Comparison of ENCODE assay signal across 1 fruit fly cellular context in the genomic region with DNA sequence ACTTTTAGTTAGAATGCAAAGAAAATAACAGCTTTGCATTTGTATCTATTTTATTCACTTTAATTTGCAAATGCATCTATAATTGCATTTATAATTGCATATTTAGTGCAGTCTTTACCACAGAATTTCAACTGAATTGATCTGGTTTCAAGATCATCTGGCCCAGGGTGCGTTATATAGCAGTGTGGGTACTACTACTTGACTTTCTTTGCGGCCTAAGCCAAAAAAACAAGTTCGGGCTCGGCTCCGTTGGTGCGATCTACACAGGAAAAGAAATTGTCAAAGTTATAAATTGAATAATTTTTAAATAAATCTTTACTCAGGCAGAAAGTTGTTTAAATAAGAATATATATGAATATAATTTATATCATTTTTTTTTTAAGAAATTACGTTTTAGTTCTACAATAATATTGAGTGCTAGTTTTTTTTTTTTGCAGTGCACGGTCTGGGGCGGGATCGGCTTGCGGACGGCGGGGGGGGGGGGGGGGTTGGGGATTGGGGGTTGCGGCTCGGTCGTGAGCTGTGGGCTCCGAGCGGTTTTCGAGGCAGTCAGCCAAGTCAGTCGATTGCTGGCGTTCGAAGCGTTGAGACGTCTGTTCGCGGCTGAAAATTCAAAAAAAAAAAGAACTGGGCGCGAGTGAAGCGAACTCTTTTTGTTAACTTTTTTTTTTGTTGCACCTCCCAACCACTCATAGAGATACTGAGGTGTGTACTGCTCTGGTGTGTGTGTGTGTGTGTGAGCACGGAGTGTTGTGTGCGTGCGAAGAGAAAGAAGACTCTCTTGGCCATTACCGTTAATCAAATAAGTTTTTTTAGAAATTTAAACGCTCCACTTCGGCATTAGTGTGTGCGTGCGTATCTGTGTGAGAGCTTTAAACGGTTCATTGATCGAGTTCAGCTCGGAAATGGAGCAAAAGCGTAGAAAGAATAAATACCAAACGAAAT.
A peak's percentile ranks its signal among the peaks of the same experiment; 100 is the strongest.
TF ChIP-seq lines count a peak whose summit lies in the region.

No protein-coding gene starts in this region.

TF ChIP-seq in whole organism, embryonic, 481 proteins besides CTCF, POLR2A, EP300 and RAD21 (continued from another document and continues in another):
- peak; percentile 68 for TF ChIP-seq grn (GFP tag; optimal IDR thresholded peaks at IDR 0.05; lab: Kevin White, UChicago)
- no peak for TF ChIP-seq TFAM (GFP tag; optimal IDR thresholded peaks at IDR 0.05; lab: Kevin White, UChicago)
- TF ChIP-seq CG3407 (GFP tag; optimal IDR thresholded peaks at IDR 0.05; lab: Kevin White, UChicago), result peak; percentile 63
- peak; percentile 23 for TF ChIP-seq Max (GFP tag; optimal IDR thresholded peaks at IDR 0.05; lab: Kevin White, UChicago)
- peak; percentile 73 for TF ChIP-seq CG13775 (GFP tag; optimal IDR thresholded peaks at IDR 0.05; lab: Kevin White, UChicago)
- peak; percentile 48 for TF ChIP-seq Atf-2 (GFP tag; optimal IDR thresholded peaks at IDR 0.05; lab: Kevin White, UChicago)
- TF ChIP-seq Bteb2 (GFP tag; optimal IDR thresholded peaks at IDR 0.05; lab: Kevin White, UChicago), result no peak
- peak; percentile 74 for TF ChIP-seq CG7372 (GFP tag; IDR thresholded peaks at IDR 0.05; lab: Robert Waterston, UW)
- TF ChIP-seq otp (GFP tag; IDR thresholded peaks at IDR 0.05; lab: Robert Waterston, UW), result no peak; the same call in 1 of the 3 replicates
- TF ChIP-seq CG7928 (GFP tag; optimal IDR thresholded peaks at IDR 0.05; lab: Kevin White, UChicago), result peak; percentile 28
- peak; percentile 32 for TF ChIP-seq CG4707 (GFP tag; optimal IDR thresholded peaks at IDR 0.05; lab: Kevin White, UChicago)
- no peak for TF ChIP-seq Doc3 (GFP tag; IDR thresholded peaks at IDR 0.05; lab: Robert Waterston, UW; ENCODE audit: partially characterized antibody)
- peak; percentile 75 for TF ChIP-seq Ssrp (tag; optimal IDR thresholded peaks at IDR 0.05; lab: Kevin White, UChicago)
- peak; percentile 77; the same call in 1 of the 2 replicates for TF ChIP-seq al (GFP tag; IDR thresholded peaks at IDR 0.05; lab: Robert Waterston, UW)
- peak; percentile 63; the same call in 2 of the 3 replicates for TF ChIP-seq CG7357 (GFP tag; IDR thresholded peaks at IDR 0.05; lab: Robert Waterston, UW)
- TF ChIP-seq abd-A (tag; optimal IDR thresholded peaks at IDR 0.05; lab: Kevin White, UChicago), result peak; percentile 30
- no peak for TF ChIP-seq vfl (GFP tag; optimal IDR thresholded peaks at IDR 0.05; lab: Kevin White, UChicago)
- no peak for TF ChIP-seq CG6791 (GFP tag; IDR thresholded peaks at IDR 0.05; lab: Robert Waterston, UW; ENCODE audit: partially characterized antibody)
- TF ChIP-seq dan (GFP tag; IDR thresholded peaks at IDR 0.05; lab: Robert Waterston, UW), result no peak
- peak; percentile 60 for TF ChIP-seq Spps (tag; optimal IDR thresholded peaks at IDR 0.05; lab: Kevin White, UChicago)
- peak in 1 of 3 experiments; percentile 37 for TF ChIP-seq Stat92E (GFP tag; optimal IDR thresholded peaks at IDR 0.05; lab: Kevin White, UChicago)
- TF ChIP-seq sd (tag; optimal IDR thresholded peaks at IDR 0.05; lab: Kevin White, UChicago), result no peak
- TF ChIP-seq CG32767 (GFP tag; IDR thresholded peaks at IDR 0.05; lab: Robert Waterston, UW), result peak; percentile 74
- peak; percentile 11 to 28 for TF ChIP-seq Trl (optimal IDR thresholded peaks at IDR 0.05; lab: Kevin White, UChicago)
- TF ChIP-seq Trl (GFP tag; optimal IDR thresholded peaks at IDR 0.05; lab: Kevin White, UChicago), result no peak
- TF ChIP-seq Mrtf (GFP tag; IDR thresholded peaks at IDR 0.05; lab: Robert Waterston, UW), result peak; percentile 69; the same call in 2 of the 3 replicates
- no peak for TF ChIP-seq Ets97D (GFP tag; optimal IDR thresholded peaks at IDR 0.05; lab: Kevin White, UChicago)
- TF ChIP-seq Poxn (GFP tag; IDR thresholded peaks at IDR 0.05; lab: Robert Waterston, UW), result peak; percentile 52; the same call in 1 of the 2 replicates
- TF ChIP-seq CG9817 (tag; optimal IDR thresholded peaks at IDR 0.05; lab: Kevin White, UChicago), result peak; percentile 84
- peak; percentile 84 for TF ChIP-seq E2f1 (GFP tag; IDR thresholded peaks at IDR 0.05; lab: Robert Waterston, UW)
- TF ChIP-seq Ravus (GFP tag; IDR thresholded peaks at IDR 0.05; lab: Robert Waterston, UW), result peak; percentile 29
- TF ChIP-seq scrt (GFP tag; optimal IDR thresholded peaks at IDR 0.05; lab: Kevin White, UChicago), result peak; percentile 80
- peak; percentile 40; the same call in 1 of the 3 replicates for TF ChIP-seq C15 (GFP tag; IDR thresholded peaks at IDR 0.05; lab: Robert Waterston, UW)
- peak; percentile 4 for TF ChIP-seq Side (GFP tag; optimal IDR thresholded peaks at IDR 0.05; lab: Kevin White, UChicago)
- TF ChIP-seq Chrac-16 (GFP tag; optimal IDR thresholded peaks at IDR 0.05; lab: Kevin White, UChicago), result peak; percentile 44
- TF ChIP-seq Dref (GFP tag; IDR thresholded peaks at IDR 0.05; lab: Robert Waterston, UW), result peak; percentile 4; the same call in 1 of the 2 replicates
- peak; percentile 67 for TF ChIP-seq ssp (GFP tag; IDR thresholded peaks at IDR 0.05; lab: Robert Waterston, UW)
- TF ChIP-seq jing (GFP tag; optimal IDR thresholded peaks at IDR 0.05; lab: Kevin White, UChicago), result no peak
- no peak for TF ChIP-seq cad (GFP tag; optimal IDR thresholded peaks at IDR 0.05; lab: Kevin White, UChicago)
- peak; percentile 82 for TF ChIP-seq CG12659 (GFP tag; optimal IDR thresholded peaks at IDR 0.05; lab: Kevin White, UChicago)
- TF ChIP-seq CG2889 (GFP tag; IDR thresholded peaks at IDR 0.05; lab: Robert Waterston, UW), result no peak; the same call in 1 of the 3 replicates
- TF ChIP-seq ewg (GFP tag; optimal IDR thresholded peaks at IDR 0.05; lab: Kevin White, UChicago), result peak; percentile 57
- TF ChIP-seq CG11696 (GFP tag; IDR thresholded peaks at IDR 0.05; lab: Robert Waterston, UW), result peak; percentile 63
- no peak for TF ChIP-seq Elba2 (GFP tag; optimal IDR thresholded peaks at IDR 0.05; lab: Kevin White, UChicago)
- TF ChIP-seq wek (GFP tag; optimal IDR thresholded peaks at IDR 0.05; lab: Kevin White, UChicago), result peak; percentile 16
- TF ChIP-seq CG3847 (GFP tag; IDR thresholded peaks at IDR 0.05; lab: Robert Waterston, UW), result peak; percentile 85
- TF ChIP-seq CG11695 (GFP tag; IDR thresholded peaks at IDR 0.05; lab: Robert Waterston, UW), result peak; percentile 81
- no peak for TF ChIP-seq Dll (GFP tag; IDR thresholded peaks at IDR 0.05; lab: Robert Waterston, UW; ENCODE audit: partially characterized antibody)
- peak; percentile 69; the same call in 1 of the 2 replicates for TF ChIP-seq stc (GFP tag; IDR thresholded peaks at IDR 0.05; lab: Robert Waterston, UW)
- peak; percentile 86 for TF ChIP-seq bcd (GFP tag; optimal IDR thresholded peaks at IDR 0.05; lab: Kevin White, UChicago)
- TF ChIP-seq chinmo (GFP tag; IDR thresholded peaks at IDR 0.05; lab: Robert Waterston, UW; ENCODE audit: partially characterized antibody), result peak; percentile 80; the same call in 1 of the 4 replicates
- no peak for TF ChIP-seq Hr39 (optimal IDR thresholded peaks at IDR 0.05; lab: Kevin White, UChicago)
- no peak for TF ChIP-seq Neu2 (GFP tag; optimal IDR thresholded peaks at IDR 0.05; lab: Kevin White, UChicago; ENCODE audit: borderline replicate concordance)
- peak; percentile 41; the same call in 1 of the 4 replicates for TF ChIP-seq Gug (GFP tag; IDR thresholded peaks at IDR 0.05; lab: Robert Waterston, UW)
- TF ChIP-seq Hmr (GFP tag; optimal IDR thresholded peaks at IDR 0.05; lab: Kevin White, UChicago), result peak; percentile 81
- peak; percentile 62 for TF ChIP-seq tio (GFP tag; optimal IDR thresholded peaks at IDR 0.05; lab: Kevin White, UChicago)
- peak; percentile 16 for TF ChIP-seq Myb (GFP tag; optimal IDR thresholded peaks at IDR 0.05; lab: Kevin White, UChicago)
- no peak for TF ChIP-seq usp (GFP tag; optimal IDR thresholded peaks at IDR 0.05; lab: Kevin White, UChicago)
- TF ChIP-seq CG10366 (GFP tag; IDR thresholded peaks at IDR 0.05; lab: Robert Waterston, UW), result peak; percentile 80
- TF ChIP-seq disco-r (GFP tag; optimal IDR thresholded peaks at IDR 0.05; lab: Kevin White, UChicago), result no peak
- TF ChIP-seq Camta (GFP tag; optimal IDR thresholded peaks at IDR 0.05; lab: Kevin White, UChicago), result peak; percentile 20
- peak; percentile 76 for TF ChIP-seq CG5180 (GFP tag; optimal IDR thresholded peaks at IDR 0.05; lab: Kevin White, UChicago)
- peak; percentile 90 for TF ChIP-seq nmo (GFP tag; optimal IDR thresholded peaks at IDR 0.05; lab: Kevin White, UChicago)
- peak; percentile 72 for TF ChIP-seq Oaz (GFP tag; IDR thresholded peaks at IDR 0.05; lab: Robert Waterston, UW)
- peak; percentile 86; the same call in 2 of the 3 replicates for TF ChIP-seq CG6175 (GFP tag; IDR thresholded peaks at IDR 0.05; lab: Robert Waterston, UW)
- TF ChIP-seq CG10654 (GFP tag; optimal IDR thresholded peaks at IDR 0.05; lab: Kevin White, UChicago), result peak; percentile 35
- TF ChIP-seq fd102C (GFP tag; optimal IDR thresholded peaks at IDR 0.05; lab: Kevin White, UChicago), result no peak
- TF ChIP-seq kay (GFP tag; optimal IDR thresholded peaks at IDR 0.05; lab: Kevin White, UChicago), result peak; percentile 65
- peak; percentile 59; the same call in 1 of the 3 replicates for TF ChIP-seq CG11456 (GFP tag; IDR thresholded peaks at IDR 0.05; lab: Robert Waterston, UW)
- TF ChIP-seq Lpt (GFP tag; optimal IDR thresholded peaks at IDR 0.05; lab: Kevin White, UChicago), result no peak
- TF ChIP-seq CG16813 (GFP tag; IDR thresholded peaks at IDR 0.05; lab: Robert Waterston, UW; ENCODE audit: partially characterized antibody), result no peak
- no peak for TF ChIP-seq CG7963 (GFP tag; IDR thresholded peaks at IDR 0.05; lab: Robert Waterston, UW; ENCODE audit: partially characterized antibody)
- TF ChIP-seq Nf-YB (GFP tag; optimal IDR thresholded peaks at IDR 0.05; lab: Kevin White, UChicago), result peak; percentile 68
- TF ChIP-seq salm (tag; optimal IDR thresholded peaks at IDR 0.05; lab: Kevin White, UChicago), result peak; percentile 24
- TF ChIP-seq PHDP (tag; optimal IDR thresholded peaks at IDR 0.05; lab: Kevin White, UChicago), result peak; percentile 85
- TF ChIP-seq en (GFP tag; optimal IDR thresholded peaks at IDR 0.05; lab: Kevin White, UChicago), result no peak
- TF ChIP-seq sug (tag; optimal IDR thresholded peaks at IDR 0.05; lab: Kevin White, UChicago), result peak; percentile 77
- 0 out of 3 replicates have a peak, but pooled peaks have one; percentile 33 for TF ChIP-seq HLH4C (GFP tag; IDR thresholded peaks at IDR 0.05; lab: Robert Waterston, UW; ENCODE audit: partially characterized antibody)
- TF ChIP-seq CG16815 (GFP tag; optimal IDR thresholded peaks at IDR 0.05; lab: Kevin White, UChicago), result peak; percentile 54
- TF ChIP-seq pzg (GFP tag; optimal IDR thresholded peaks at IDR 0.05; lab: Kevin White, UChicago), result no peak
- peak; percentile 90 for TF ChIP-seq crol (GFP tag; IDR thresholded peaks at IDR 0.05; lab: Robert Waterston, UW)
- TF ChIP-seq slou (GFP tag; optimal IDR thresholded peaks at IDR 0.05; lab: Kevin White, UChicago), result peak; percentile 15
- TF ChIP-seq dysf (GFP tag; IDR thresholded peaks at IDR 0.05; lab: Robert Waterston, UW), result peak; percentile 88
- peak; percentile 78 for TF ChIP-seq esg (GFP tag; conservative IDR thresholded peaks at IDR 0.05; lab: Robert Waterston, UW)
- TF ChIP-seq D19B (GFP tag; optimal IDR thresholded peaks at IDR 0.05; lab: Kevin White, UChicago), result peak; percentile 37
- peak; percentile 68 for TF ChIP-seq CG8281 (tag; optimal IDR thresholded peaks at IDR 0.05; lab: Kevin White, UChicago)
- no peak for TF ChIP-seq CG18476 (GFP tag; optimal IDR thresholded peaks at IDR 0.05; lab: Kevin White, UChicago)
- TF ChIP-seq so (GFP tag; IDR thresholded peaks at IDR 0.05; lab: Robert Waterston, UW), result peak; percentile 83
- no peak for TF ChIP-seq sc (optimal IDR thresholded peaks at IDR 0.05; lab: Kevin White, UChicago)
- TF ChIP-seq sc (GFP tag; optimal IDR thresholded peaks at IDR 0.05; lab: Kevin White, UChicago), result peak; percentile 62
- no peak for TF ChIP-seq aop (GFP tag; IDR thresholded peaks at IDR 0.05; lab: Robert Waterston, UW)
- no peak for TF ChIP-seq bbx (GFP tag; IDR thresholded peaks at IDR 0.05; lab: Robert Waterston, UW; ENCODE audit: partially characterized antibody)
- 0 out of 2 replicates have a peak, but pooled peaks have one; percentile 15 for TF ChIP-seq Lim3 (GFP tag; IDR thresholded peaks at IDR 0.05; lab: Robert Waterston, UW)
- TF ChIP-seq knrl (GFP tag; IDR thresholded peaks at IDR 0.05; lab: Robert Waterston, UW; ENCODE audit: partially characterized antibody), result peak; percentile 26; the same call in 1 of the 3 replicates
- 0 out of 2 replicates have a peak, but pooled peaks have one; percentile 40 for TF ChIP-seq toy (GFP tag; IDR thresholded peaks at IDR 0.05; lab: Robert Waterston, UW)
- TF ChIP-seq hth (optimal IDR thresholded peaks at IDR 0.05; lab: Kevin White, UChicago), result no peak
- no peak for TF ChIP-seq jigr1 (GFP tag; IDR thresholded peaks at IDR 0.05; lab: Robert Waterston, UW)
- TF ChIP-seq sqz (GFP tag; optimal IDR thresholded peaks at IDR 0.05; lab: Kevin White, UChicago), result peak; percentile 95
- TF ChIP-seq CG7786 (GFP tag; optimal IDR thresholded peaks at IDR 0.05; lab: Kevin White, UChicago), result peak; percentile 5
- no peak for TF ChIP-seq Mes4 (GFP tag; optimal IDR thresholded peaks at IDR 0.05; lab: Kevin White, UChicago)
- peak; percentile 15 for TF ChIP-seq tx (GFP tag; optimal IDR thresholded peaks at IDR 0.05; lab: Kevin White, UChicago)
- no peak for TF ChIP-seq CG13123 (GFP tag; optimal IDR thresholded peaks at IDR 0.05; lab: Kevin White, UChicago)
- TF ChIP-seq Fer3 (tag; optimal IDR thresholded peaks at IDR 0.05; lab: Kevin White, UChicago), result peak; percentile 80
- peak; percentile 14 for TF ChIP-seq CG10462 (GFP tag; optimal IDR thresholded peaks at IDR 0.05; lab: Kevin White, UChicago)
- no peak for TF ChIP-seq p53 (GFP tag; optimal IDR thresholded peaks at IDR 0.05; lab: Kevin White, UChicago)
- TF ChIP-seq CG8765 (GFP tag; IDR thresholded peaks at IDR 0.05; lab: Robert Waterston, UW), result peak; percentile 11; the same call in 1 of the 2 replicates
- TF ChIP-seq Scr (GFP tag; IDR thresholded peaks at IDR 0.05; lab: Robert Waterston, UW; ENCODE audit: partially characterized antibody), result no peak
- peak; percentile 46 for TF ChIP-seq Dip3 (GFP tag; optimal IDR thresholded peaks at IDR 0.05; lab: Kevin White, UChicago)
- TF ChIP-seq chn (GFP tag; optimal IDR thresholded peaks at IDR 0.05; lab: Kevin White, UChicago), result peak; percentile 38
- no peak for TF ChIP-seq stwl (tag; optimal IDR thresholded peaks at IDR 0.05; lab: Kevin White, UChicago)
- TF ChIP-seq Eip74EF (GFP tag; optimal IDR thresholded peaks at IDR 0.05; lab: Kevin White, UChicago), result peak in 1 of 2 experiments; percentile 82
- peak; percentile 60 for TF ChIP-seq Rx (GFP tag; IDR thresholded peaks at IDR 0.05; lab: Robert Waterston, UW)
- TF ChIP-seq lola (GFP tag; optimal IDR thresholded peaks at IDR 0.05; lab: Kevin White, UChicago), result peak in 1 of 3 experiments; percentile 81
- peak; percentile 82 for TF ChIP-seq CG17328 (GFP tag; IDR thresholded peaks at IDR 0.05; lab: Robert Waterston, UW)
- TF ChIP-seq CHES-1-like (GFP tag; optimal IDR thresholded peaks at IDR 0.05; lab: Kevin White, UChicago), result no peak
